Fruit fly (Drosophila melanogaster) whole organism, embryonic: ENCODE measurements around the gene ph-p.

ENCODE experiments used
- BEAF-32 ChIP-seq: fragments of 200-800 bp; sonication (Bioruptor generic); optimal IDR thresholded peaks from 3 replicates; lab custom pipeline; 2017; ENCODE audit warnings: missing biosample characterization, missing genetic modification characterization, mild to moderate bottlenecking, moderate library complexity, missing genetic modification reagents
- CG1024 ChIP-seq: fragments of 200-800 bp; sonication (Bioruptor generic); IDR thresholded peaks from 2 replicates; pipeline ENCODE4 v1.3.6; 2022; ENCODE audit warnings: missing biosample characterization, missing genetic modification characterization
- CG10462 ChIP-seq: fragments of 200-800 bp; sonication (Bioruptor generic); optimal IDR thresholded peaks from 2 replicates; lab custom pipeline; 2016; ENCODE audit warnings: missing biosample characterization, missing genetic modification characterization
- CG11093 ChIP-seq: fragments of 200-800 bp; sonication (Bioruptor generic); IDR thresholded peaks from 3 replicates; pipeline ENCODE4 v1.3.6; 2022; ENCODE audit warnings: missing biosample characterization, missing genetic modification characterization
- CG11696 ChIP-seq: fragments of 200-800 bp; sonication (Bioruptor generic); IDR thresholded peaks from 2 replicates; pipeline ENCODE4 v1.3.6; 2022; ENCODE audit warnings: missing biosample characterization, missing genetic modification characterization
- CG13894 ChIP-seq: fragments of 200-800 bp; sonication (Bioruptor generic); optimal IDR thresholded peaks from 3 replicates; lab custom pipeline; 2018; ENCODE audit warnings: missing biosample characterization, mild to moderate bottlenecking, missing genetic modification characterization, moderate library complexity
- CG1529 ChIP-seq: fragments of 200-800 bp; sonication (Bioruptor generic); optimal IDR thresholded peaks from 3 replicates; lab custom pipeline; 2018; ENCODE audit warnings: missing biosample characterization, missing genetic modification characterization
- CG15514 ChIP-seq: fragments of 200-800 bp; sonication (Bioruptor generic); optimal IDR thresholded peaks from 3 replicates; lab custom pipeline; 2017; ENCODE audit warnings: missing biosample characterization, missing genetic modification characterization, mild to moderate bottlenecking, moderate library complexity, missing genetic modification reagents
- CG17568 ChIP-seq: fragments of 200-800 bp; sonication (Bioruptor generic); optimal IDR thresholded peaks from 2 replicates; lab custom pipeline; 2018; ENCODE audit warnings: missing biosample characterization, mild to moderate bottlenecking, missing genetic modification characterization, moderate library complexity
- CG17829 ChIP-seq: fragments of 200-800 bp; optimal IDR thresholded peaks from 2 replicates; lab custom pipeline; 2019; ENCODE audit warnings: missing biosample characterization, mild to moderate bottlenecking, missing genetic modification characterization, moderate library complexity
- CG18011 ChIP-seq: fragments of 200-800 bp; sonication (Bioruptor generic); optimal IDR thresholded peaks from 2 replicates; lab custom pipeline; 2017; ENCODE audit warnings: missing biosample characterization, missing genetic modification characterization, mild to moderate bottlenecking, moderate library complexity, missing genotype
- CG1832 ChIP-seq: fragments of 200-800 bp; sonication (Bioruptor generic); optimal IDR thresholded peaks from 2 replicates; lab custom pipeline; 2017; ENCODE audit warnings: missing biosample characterization, mild to moderate bottlenecking, missing genetic modification characterization, inconsistent platforms
- CG2199 ChIP-seq: fragments of 200-800 bp; sonication (Bioruptor generic); IDR thresholded peaks from 3 replicates; pipeline ENCODE4 v1.3.6; 2022; ENCODE audit warnings: missing biosample characterization, missing genetic modification characterization
- CG30403 ChIP-seq: fragments of 200-800 bp; sonication (Bioruptor generic); optimal IDR thresholded peaks from 3 replicates; lab custom pipeline; 2016; ENCODE audit warnings: missing biosample characterization, missing genetic modification characterization
- CG31365 ChIP-seq: fragments of 200-800 bp; sonication (Bioruptor generic); optimal IDR thresholded peaks from 2 replicates; lab custom pipeline; 2018; ENCODE audit warnings: missing biosample characterization, mild to moderate bottlenecking, missing genetic modification characterization
- CG3726 ChIP-seq: fragments of 200-800 bp; sonication (Bioruptor generic); IDR thresholded peaks from 3 replicates; pipeline ENCODE4, ENCODE4 v1.3.6; 2022; ENCODE audit warnings: missing biosample characterization, missing genetic modification characterization
- CG3995 ChIP-seq: fragments of 200-800 bp; sonication (Bioruptor generic); optimal IDR thresholded peaks from 3 replicates; lab custom pipeline; 2016; ENCODE audit warnings: missing biosample characterization, missing genetic modification characterization
- CG4404 ChIP-seq: fragments of 200-800 bp; sonication (Bioruptor generic); IDR thresholded peaks from 2 replicates; pipeline ENCODE4 v1.3.6; 2022; ENCODE audit warnings: missing biosample characterization, missing genetic modification characterization
- CG8290 ChIP-seq, 3 experiments: fragments of 200-800 bp; sonication (Bioruptor generic); optimal IDR thresholded peaks; 2 replicates each; lab custom pipeline; 2016 to 2019; ENCODE audit warnings: missing biosample characterization in 3 of 3, missing genetic modification characterization in 3 of 3, mild to moderate bottlenecking in 2 of 3, moderate library complexity in 1 of 3
- CG9609 ChIP-seq: fragments of 200-800 bp; sonication (Bioruptor generic); optimal IDR thresholded peaks from 3 replicates; lab custom pipeline; 2016; ENCODE audit warnings: missing biosample characterization, missing genetic modification characterization
- CG9817 ChIP-seq: fragments of 200-800 bp; sonication (Bioruptor generic); optimal IDR thresholded peaks from 2 replicates; lab custom pipeline; 2018; ENCODE audit warnings: missing biosample characterization, mild to moderate bottlenecking, missing genetic modification characterization, moderate library complexity
- CTCF ChIP-seq: fragments of 200-800 bp; sonication (Bioruptor generic); optimal IDR thresholded peaks from 2 replicates; lab custom pipeline; 2017; ENCODE audit warnings: missing biosample characterization, mild to moderate bottlenecking, missing genetic modification characterization, moderate library complexity
- CkIIα-i1 ChIP-seq: fragments of 200-800 bp; sonication (Bioruptor generic); IDR thresholded peaks from 2 replicates; pipeline ENCODE4 v1.3.6; 2022; ENCODE audit warnings: missing biosample characterization, missing genetic modification characterization
- Dek ChIP-seq: fragments of 200-800 bp; sonication (Bioruptor generic); optimal IDR thresholded peaks from 3 replicates; lab custom pipeline; 2019; ENCODE audit warnings: missing biosample characterization, mild to moderate bottlenecking, missing genetic modification characterization, moderate library complexity
- Drgx ChIP-seq: fragments of 200-800 bp; sonication (Bioruptor generic); IDR thresholded peaks from 2 replicates; pipeline ENCODE4 v1.3.6; 2022; ENCODE audit warnings: missing biosample characterization, missing genetic modification characterization
- Ets65A ChIP-seq: fragments of 200-800 bp; sonication (Bioruptor generic); peaks from one replicate; lab custom pipeline; 2016; ENCODE audit warnings: missing biosample characterization, missing genetic modification characterization
- Hmx ChIP-seq: fragments of 200-800 bp; sonication (Bioruptor generic); optimal IDR thresholded peaks from 2 replicates; lab custom pipeline; 2016; ENCODE audit warnings: missing biosample characterization, missing genetic modification characterization
- Med ChIP-seq: fragments of 200-800 bp; sonication (Bioruptor generic); peaks from one replicate; lab custom pipeline; 2016; ENCODE audit warnings: missing biosample characterization, missing genetic modification characterization, mild to moderate bottlenecking, inconsistent platforms, moderate library complexity
- Meics ChIP-seq: fragments of 200-800 bp; sonication (Bioruptor generic); optimal IDR thresholded peaks from 2 replicates; lab custom pipeline; 2017; ENCODE audit warnings: missing biosample characterization, mild to moderate bottlenecking, missing genetic modification characterization
- Tbp ChIP-seq: fragments of >200 bp; optimal IDR thresholded peaks from 2 replicates; lab custom pipeline; 2018; ENCODE audit warnings: missing biosample characterization, missing genetic modification characterization
- Xrp1 ChIP-seq: fragments of 200-800 bp; sonication (Bioruptor generic); IDR thresholded peaks from 2 replicates; pipeline ENCODE4 v1.3.6; 2022; ENCODE audit warnings: missing biosample characterization, missing genetic modification characterization
- cg ChIP-seq: fragments of 200-800 bp; sonication (Bioruptor generic); optimal IDR thresholded peaks from 3 replicates; lab custom pipeline; 2019; ENCODE audit warnings: missing biosample characterization, mild to moderate bottlenecking, missing genetic modification characterization, moderate library complexity
- chm ChIP-seq: fragments of 200-800 bp; sonication (Bioruptor generic); IDR thresholded peaks from 2 replicates; pipeline ENCODE4 v1.3.6; 2022; ENCODE audit warnings: missing biosample characterization, missing genetic modification characterization
- dan ChIP-seq: fragments of 200-800 bp; sonication (Bioruptor generic); IDR thresholded peaks from 2 replicates; pipeline ENCODE4 v1.3.6; 2022; ENCODE audit warnings: missing biosample characterization, missing genetic modification characterization
- esg ChIP-seq: fragments of 200-800 bp; sonication (Bioruptor generic); conservative IDR thresholded peaks from 2 replicates; pipeline ENCODE4 v1.3.6; 2022; ENCODE audit warnings: missing biosample characterization, missing genetic modification characterization
- fd3F ChIP-seq: fragments of 200-800 bp; sonication (Bioruptor generic); optimal IDR thresholded peaks from 2 replicates; lab custom pipeline; 2018; ENCODE audit warnings: missing biosample characterization, mild to moderate bottlenecking, missing genetic modification characterization, moderate library complexity
- grau ChIP-seq: fragments of 200-800 bp; optimal IDR thresholded peaks from 3 replicates; lab custom pipeline; 2019; ENCODE audit warnings: missing biosample characterization, mild to moderate bottlenecking, missing genetic modification characterization, moderate library complexity
- lmd ChIP-seq: fragments of 200-800 bp; sonication (Bioruptor generic); IDR thresholded peaks from 2 replicates; pipeline ENCODE4 v1.3.6; 2022; ENCODE audit warnings: missing biosample characterization, missing genetic modification characterization
- pita ChIP-seq: fragments of 200-800 bp; sonication (Bioruptor generic); optimal IDR thresholded peaks from 2 replicates; lab custom pipeline; 2017; ENCODE audit warnings: missing biosample characterization, mild to moderate bottlenecking, missing genetic modification characterization
- pzg ChIP-seq: fragments of 200-800 bp; sonication (Bioruptor generic); optimal IDR thresholded peaks from 3 replicates; lab custom pipeline; 2018; ENCODE audit warnings: missing biosample characterization, mild to moderate bottlenecking, missing genetic modification characterization, moderate library complexity
- ranshi ChIP-seq: fragments of 200-800 bp; sonication (Bioruptor generic); IDR thresholded peaks from 2 replicates; pipeline ENCODE4 v1.3.6; 2022; ENCODE audit warnings: missing biosample characterization, missing genetic modification characterization
- stwl ChIP-seq: fragments of 200-800 bp; sonication (Bioruptor generic); optimal IDR thresholded peaks from 3 replicates; lab custom pipeline; 2018; ENCODE audit warnings: missing biosample characterization, mild to moderate bottlenecking, missing genetic modification characterization, moderate library complexity
- sug ChIP-seq: fragments of 200-800 bp; optimal IDR thresholded peaks from 2 replicates; lab custom pipeline; 2019; ENCODE audit warnings: missing biosample characterization, mild to moderate bottlenecking, missing genetic modification characterization, moderate library complexity
- tin ChIP-seq: fragments of 200-800 bp; sonication (Bioruptor generic); optimal IDR thresholded peaks from 3 replicates; lab custom pipeline; 2016; ENCODE audit warnings: missing biosample characterization, missing genetic modification characterization
- wek ChIP-seq: fragments of 200-800 bp; sonication (Bioruptor generic); optimal IDR thresholded peaks from 3 replicates; lab custom pipeline; 2018; ENCODE audit warnings: missing biosample characterization, mild to moderate bottlenecking, missing genetic modification characterization, moderate library complexity
- zen ChIP-seq: fragments of 200-800 bp; sonication (Bioruptor generic); optimal IDR thresholded peaks from 3 replicates; lab custom pipeline; 2018; ENCODE audit warnings: missing biosample characterization, mild to moderate bottlenecking, missing genetic modification characterization, moderate library complexity
- zfh1 ChIP-seq: fragments of 200-800 bp; sonication (Bioruptor generic); IDR thresholded peaks from 3 replicates; pipeline ENCODE4 v1.3.6; 2022; ENCODE audit warnings: missing biosample characterization, missing genetic modification characterization

The ph-p gene

dm6 chrX:2121716-2122601 lies 16.2 kb downstream of the ph-p start (continued):
- TF ChIP-seq CG17829 (tag; lab: Kevin White, UChicago) = peak; percentile 45
- TF ChIP-seq Meics (GFP tag; lab: Kevin White, UChicago) = peak; percentile 12
- no peak for TF ChIP-seq wek (GFP tag; lab: Kevin White, UChicago)
- TF ChIP-seq zen = no peak
- TF ChIP-seq CG9817 = peak; percentile 10
- no peak for TF ChIP-seq fd3F (GFP tag; lab: Kevin White, UChicago)
- peak; percentile 2 for TF ChIP-seq CG9609 (GFP tag; lab: Kevin White, UChicago)
- no peak for TF ChIP-seq CG4404 (GFP tag; lab: Robert Waterston, UW)
- no peak for TF ChIP-seq sug (tag; lab: Kevin White, UChicago)
- TF ChIP-seq CG1529 (GFP tag; lab: Kevin White, UChicago) = peak; percentile 47
- TF ChIP-seq CG11696 (GFP tag; lab: Robert Waterston, UW) = no peak
- peak; percentile 6 for TF ChIP-seq Dek (tag; lab: Kevin White, UChicago)
- no peak for TF ChIP-seq CG17568 (GFP tag; lab: Kevin White, UChicago)
- TF ChIP-seq lmd (GFP tag; lab: Robert Waterston, UW) = peak; percentile 47; the same call in 1 of the 2 replicates
- TF ChIP-seq CG3726 (GFP tag; lab: Robert Waterston, UW) = no peak
- peak; percentile 9 for TF ChIP-seq cg (GFP tag; lab: Kevin White, UChicago)
- no peak for TF ChIP-seq dan (GFP tag; lab: Robert Waterston, UW)
- TF ChIP-seq CG1024 (GFP tag; lab: Robert Waterston, UW) = peak; percentile 21; the same call in 1 of the 2 replicates
- no peak for TF ChIP-seq CG10462 (GFP tag; lab: Kevin White, UChicago)
- peak; percentile 18 for TF ChIP-seq CG30403 (GFP tag; lab: Kevin White, UChicago)

DNA sequence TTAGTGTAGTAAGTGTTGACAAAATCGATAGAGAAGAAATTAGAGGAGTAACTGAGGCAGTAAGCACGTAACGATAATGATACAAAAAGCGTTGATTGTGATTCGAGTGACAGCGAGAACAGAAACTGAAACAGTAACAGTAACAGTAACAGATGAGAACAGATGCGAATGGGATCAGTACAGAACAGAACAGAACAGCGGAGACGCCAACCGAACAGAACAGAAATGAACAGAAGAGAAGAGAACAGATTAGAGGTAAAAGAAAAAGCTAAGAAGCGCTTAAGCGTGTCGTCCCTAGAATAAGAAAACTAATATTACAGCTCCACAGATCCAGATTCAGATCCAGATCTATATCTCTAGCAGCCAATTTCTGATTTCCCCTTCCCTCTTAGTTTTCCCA lies 25.5 kb downstream of the ph-p start:
- TF ChIP-seq pita (GFP tag; lab: Kevin White, UChicago) (peak; percentile 66), CG31365 (peak; percentile 19), Drgx (GFP tag; lab: Robert Waterston, UW) (no peak), BEAF-32 (GFP tag; lab: Kevin White, UChicago) (no peak), CG15514 (GFP tag; lab: Kevin White, UChicago) (peak; percentile 59), CG3995 (GFP tag; lab: Kevin White, UChicago) (peak; percentile 62), pzg (GFP tag; lab: Kevin White, UChicago) (peak; percentile 21), Tbp (GFP tag; lab: Kevin White, UChicago) (peak; percentile 25), stwl (peak; percentile 33), CTCF (GFP tag; lab: Kevin White, UChicago) (peak; percentile 68), CG2199 (GFP tag; lab: Robert Waterston, UW) (0 out of 3 replicates have a peak, but pooled peaks have one; percentile 15), CG13894 (tag; lab: Kevin White, UChicago) (peak; percentile 5), CG8290 (GFP tag; optimal IDR thresholded peaks at IDR 0.05; lab: Kevin White, UChicago) (peak; percentile 16), CG8290 (tag; optimal IDR thresholded peaks at IDR 0.05; lab: Kevin White, UChicago) (no peak), CG11093 (GFP tag; lab: Robert Waterston, UW) (no peak)

- TF ChIP-seq ranshi (GFP tag; lab: Robert Waterston, UW) = peak; percentile 36; the same call in 1 of the 2 replicates
- peak; percentile 28; the same call in 1 of the 2 replicates for TF ChIP-seq Xrp1 (GFP tag; lab: Robert Waterston, UW)
- TF ChIP-seq CG1832 = no peak
- TF ChIP-seq Hmx (GFP tag; lab: Kevin White, UChicago) = no peak
- TF ChIP-seq CkIIα-i1 (GFP tag; lab: Robert Waterston, UW) = no peak
- TF ChIP-seq CG31365 = peak; percentile 72
- TF ChIP-seq CG18011 (GFP tag; lab: Kevin White, UChicago) = no peak
- peak; percentile 48; the same call in 1 of the 3 replicates for TF ChIP-seq zfh1 (GFP tag; lab: Robert Waterston, UW)
- TF ChIP-seq grau (tag; lab: Kevin White, UChicago) = peak; percentile 46
- 0 out of 2 replicates have a peak, but pooled peaks have one; percentile 10 for TF ChIP-seq esg
- no peak for TF ChIP-seq chm (GFP tag; lab: Robert Waterston, UW)
- peak; percentile 76 for TF ChIP-seq Ets65A
- peak; percentile 9 for TF ChIP-seq tin (GFP tag; lab: Kevin White, UChicago)
- peak; percentile 66 for TF ChIP-seq Med
Observed at dm6 chrX:2108639-2109038, 29.5 kb downstream of the ph-p start.
